Fruit fly (Drosophila melanogaster) whole organism, wandering third instar larva: ENCODE data around the gene cic.

Experiments used
- Abd-B ChIP-seq: fragments of >200 bp; optimal IDR thresholded peaks from 2 replicates; lab custom pipeline; 2017; ENCODE audit warnings: missing biosample characterization, missing genetic modification characterization
- CG32264 ChIP-seq: fragments of 200-800 bp; sonication (Bioruptor generic); optimal IDR thresholded peaks from 2 replicates; lab custom pipeline; 2016; ENCODE audit warnings: missing biosample characterization, missing genetic modification characterization
- CG9705 ChIP-seq: fragments of 200-800 bp; sonication (Bioruptor generic); optimal IDR thresholded peaks from 2 replicates; lab custom pipeline; 2018; ENCODE audit warnings: missing biosample characterization, mild to moderate bottlenecking, missing genetic modification characterization
- CrebA ChIP-seq: fragments of 200-800 bp; sonication (Bioruptor generic); optimal IDR thresholded peaks from 2 replicates; lab custom pipeline; 2016; ENCODE audit warnings: missing biosample characterization, mild to moderate bottlenecking, missing genetic modification characterization, borderline replicate concordance
- Dfd ChIP-seq: fragments of >200 bp; optimal IDR thresholded peaks from 2 replicates; lab custom pipeline; 2017; ENCODE audit warnings: missing biosample characterization, missing genetic modification characterization
- Dif ChIP-seq: fragments of 200-275, 200-300 bp; sonication (Bioruptor generic); optimal IDR thresholded peaks from 2 replicates; lab custom pipeline; 2018; ENCODE audit warnings: missing biosample characterization, missing genetic modification characterization; ENCODE audit not compliant: partially characterized antibody
- GATAd ChIP-seq: sonication (Bioruptor generic); optimal IDR thresholded peaks from 2 replicates; lab custom pipeline; 2016; ENCODE audit warnings: missing biosample characterization, missing genetic modification characterization
- HLH106 ChIP-seq: fragments of 200-800 bp; optimal IDR thresholded peaks from 3 replicates; lab custom pipeline; 2019; ENCODE audit warnings: missing biosample characterization, mild to moderate bottlenecking, missing genetic modification characterization, moderate library complexity
- Hnf4 ChIP-seq: fragments of 200-800 bp; sonication (Bioruptor generic); optimal IDR thresholded peaks from 2 replicates; lab custom pipeline; 2016; ENCODE audit warnings: missing biosample characterization, mild to moderate bottlenecking, missing genetic modification characterization
- Hr78 ChIP-seq: fragments of >200 bp; optimal IDR thresholded peaks from 2 replicates; lab custom pipeline; 2017; ENCODE audit warnings: missing biosample characterization, missing genetic modification characterization
- Hr83 ChIP-seq: fragments of 200-300 bp; sonication (Bioruptor generic); optimal IDR thresholded peaks from 2 replicates; lab custom pipeline; 2016; ENCODE audit warnings: missing biosample characterization, mild to moderate bottlenecking, missing genetic modification characterization, moderate library complexity; ENCODE audit not compliant: poor library complexity, severe bottlenecking
- Jra ChIP-seq: sonication (Bioruptor generic); optimal IDR thresholded peaks from 2 replicates; lab custom pipeline; 2016; ENCODE audit warnings: missing biosample characterization, missing genetic modification characterization
- Mio ChIP-seq: sonication (Bioruptor generic); optimal IDR thresholded peaks from 2 replicates; lab custom pipeline; 2016; ENCODE audit warnings: missing biosample characterization, missing genetic modification characterization
- Myc ChIP-seq: fragments of >200 bp; optimal IDR thresholded peaks from 2 replicates; lab custom pipeline; 2017
- N ChIP-seq: fragments of >200 bp; optimal IDR thresholded peaks from 2 replicates; lab custom pipeline; 2018; ENCODE audit warnings: missing biosample characterization, missing external identifiers, missing genetic modification characterization
- OdsH ChIP-seq: fragments of 200-800 bp; sonication (Bioruptor generic); optimal IDR thresholded peaks from 2 replicates; lab custom pipeline; 2016; ENCODE audit warnings: missing biosample characterization, mild to moderate bottlenecking, missing genetic modification characterization
- Rel ChIP-seq, 2 experiments: fragments of 200-800 bp; sonication (Bioruptor generic) in 1 of 2; optimal IDR thresholded peaks; 2 replicates in 1 of 2; 3 replicates in 1 of 2; lab custom pipeline; 2016 to 2019; ENCODE audit warnings: mild to moderate bottlenecking in 2 of 2, missing biosample characterization in 2 of 2, missing genetic modification characterization in 2 of 2, moderate library complexity in 1 of 2
- Sp1 ChIP-seq: fragments of 200-800 bp; sonication (Bioruptor generic); optimal IDR thresholded peaks from 3 replicates; lab custom pipeline; 2019; ENCODE audit warnings: missing biosample characterization, mild to moderate bottlenecking, missing genetic modification characterization, moderate library complexity
- Vsx2 ChIP-seq: fragments of 200-300, 225-300 bp; sonication (Bioruptor generic); optimal IDR thresholded peaks from 2 replicates; lab custom pipeline; 2018; ENCODE audit warnings: missing biosample characterization, missing genetic modification characterization; ENCODE audit not compliant: partially characterized antibody
- brk ChIP-seq: fragments of 200-800 bp; sonication (Bioruptor generic); optimal IDR thresholded peaks from 2 replicates; lab custom pipeline; 2016; ENCODE audit warnings: missing biosample characterization, mild to moderate bottlenecking, missing genetic modification characterization
- dl ChIP-seq, 2 experiments: fragments of 175-275, 200-275 bp in 1 of 2; fragments of 200-275 bp in 1 of 2; sonication (Bioruptor generic); optimal IDR thresholded peaks; lab custom pipeline; 2018; ENCODE audit warnings: mild to moderate bottlenecking in 2 of 2, missing biosample characterization in 2 of 2, missing genetic modification characterization in 2 of 2, moderate library complexity in 2 of 2; ENCODE audit not compliant: partially characterized antibody in 2 of 2, insufficient read depth in 1 of 2
- dmrt93B ChIP-seq: fragments of 200-800 bp; sonication (Bioruptor generic); optimal IDR thresholded peaks from 2 replicates; lab custom pipeline; 2018; ENCODE audit warnings: missing biosample characterization, mild to moderate bottlenecking, missing genetic modification characterization
- dsf ChIP-seq: sonication (Bioruptor generic); optimal IDR thresholded peaks from 2 replicates; lab custom pipeline; 2016; ENCODE audit warnings: missing biosample characterization, missing genetic modification characterization, borderline replicate concordance
- ey ChIP-seq: fragments of 200-800 bp; sonication (Bioruptor generic); optimal IDR thresholded peaks from 2 replicates; lab custom pipeline; 2016; ENCODE audit warnings: missing biosample characterization, missing genetic modification characterization
- foxo ChIP-seq, 2 experiments: fragments of 200-800 bp; sonication (Bioruptor generic); optimal IDR thresholded peaks; 2 replicates in 1 of 2; 3 replicates in 1 of 2; lab custom pipeline; 2016 to 2017; ENCODE audit warnings: missing biosample characterization in 2 of 2, missing genetic modification characterization in 2 of 2
- fru ChIP-seq: fragments of 200-800 bp; sonication (Bioruptor generic); optimal IDR thresholded peaks from 3 replicates; lab custom pipeline; 2016; ENCODE audit warnings: missing biosample characterization, mild to moderate bottlenecking, missing genetic modification characterization
- h ChIP-seq: fragments of 200-800 bp; sonication (Bioruptor generic); optimal IDR thresholded peaks from 3 replicates; lab custom pipeline; 2016; ENCODE audit warnings: missing biosample characterization, mild to moderate bottlenecking, missing genetic modification characterization
- jim ChIP-seq: fragments of 175-275, 200-325 bp; sonication (Bioruptor generic); optimal IDR thresholded peaks from 2 replicates; lab custom pipeline; 2016; ENCODE audit warnings: missing biosample characterization, mild to moderate bottlenecking, missing genetic modification characterization
- lola ChIP-seq: fragments of >200 bp; optimal IDR thresholded peaks from 2 replicates; lab custom pipeline; 2017; ENCODE audit warnings: missing biosample characterization, missing genetic modification characterization
- pan ChIP-seq: fragments of >200 bp; optimal IDR thresholded peaks from 2 replicates; lab custom pipeline; 2017
- psq ChIP-seq: fragments of 200-800 bp; sonication (Bioruptor generic); optimal IDR thresholded peaks from 3 replicates; lab custom pipeline; 2017; ENCODE audit warnings: missing biosample characterization, mild to moderate bottlenecking, missing genetic modification characterization, moderate library complexity
- rgr ChIP-seq: fragments of 200-800 bp; sonication (Bioruptor generic); optimal IDR thresholded peaks from 3 replicates; lab custom pipeline; 2016; ENCODE audit warnings: missing biosample characterization, mild to moderate bottlenecking, missing genetic modification characterization
- sage ChIP-seq: fragments of 200-800 bp; sonication (Bioruptor generic); optimal IDR thresholded peaks from 2 replicates; lab custom pipeline; 2016; ENCODE audit warnings: missing biosample characterization, mild to moderate bottlenecking, missing genetic modification characterization
- sv ChIP-seq: fragments of 200-800 bp; sonication (Bioruptor generic); optimal IDR thresholded peaks from 3 replicates; lab custom pipeline; 2016; ENCODE audit warnings: missing biosample characterization, missing genetic modification characterization
- tai ChIP-seq: sonication (Bioruptor generic); optimal IDR thresholded peaks from 2 replicates; lab custom pipeline; 2016; ENCODE audit warnings: missing biosample characterization, missing genetic modification characterization
- usp ChIP-seq: fragments of >200 bp; optimal IDR thresholded peaks from 2 replicates; lab custom pipeline; 2017; ENCODE audit warnings: missing biosample characterization, missing genetic modification characterization
- woc ChIP-seq: sonication (Bioruptor generic); optimal IDR thresholded peaks from 2 replicates; lab custom pipeline; 2016; ENCODE audit warnings: missing biosample characterization, mild to moderate bottlenecking, missing genetic modification characterization

Gene cic

DNA sequence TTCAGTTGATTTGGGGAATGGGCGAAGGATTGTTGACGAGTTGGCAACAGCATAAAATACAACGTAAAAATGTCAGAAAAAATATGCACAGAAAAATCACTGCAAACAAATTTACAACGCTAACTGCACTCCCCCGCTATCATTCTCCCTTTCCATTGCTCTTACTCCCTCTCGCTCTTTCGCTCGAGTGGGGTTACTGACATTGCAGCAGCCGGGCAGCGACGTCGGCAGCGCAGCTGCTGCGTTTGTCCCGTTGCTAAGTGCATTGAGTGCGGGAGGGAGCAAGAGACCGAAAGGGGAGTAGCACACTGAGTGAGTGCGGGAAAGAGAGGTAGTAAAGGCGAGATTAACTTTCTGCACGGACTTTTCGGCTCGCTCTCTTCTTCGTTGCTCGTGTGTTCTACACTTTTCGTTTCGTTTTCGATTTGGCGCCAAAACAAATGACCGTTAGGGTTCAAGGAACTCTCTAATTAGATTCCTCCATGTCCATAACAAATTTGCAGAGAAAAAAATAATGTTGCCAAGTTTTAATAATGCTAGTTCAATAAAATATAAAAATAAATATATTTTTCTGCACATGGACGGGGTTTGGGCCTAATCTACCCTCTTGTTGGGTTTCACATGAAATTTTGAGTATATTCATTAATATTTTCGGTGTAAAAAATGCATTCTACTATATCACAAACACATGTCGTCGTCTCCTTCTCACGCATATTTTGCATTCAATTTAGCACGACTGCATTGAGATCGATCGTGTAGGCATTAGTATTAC is 31.8 kb downstream of the cic start:
- no peak for TF ChIP-seq CrebA
- peak; percentile 14 for TF ChIP-seq Dif (GFP tag; lab: Kevin White, UChicago)
- TF ChIP-seq Vsx2 (GFP tag; lab: Kevin White, UChicago), result no peak
- TF ChIP-seq brk, result no peak
- TF ChIP-seq GATAd (GFP tag; lab: Kevin White, UChicago), result no peak
- no peak for TF ChIP-seq Rel (GFP tag; optimal IDR thresholded peaks at IDR 0.05; lab: Kevin White, UChicago)
- no peak for TF ChIP-seq Rel (tag; optimal IDR thresholded peaks at IDR 0.05; lab: Kevin White, UChicago)
- no peak for TF ChIP-seq dl (GFP tag; optimal IDR thresholded peaks at IDR 0.05; lab: Kevin White, UChicago; ENCODE audit: insufficient read depth in 1 of 2, partially characterized antibody in 2 of 2)
- peak; percentile 55 for TF ChIP-seq sage
- TF ChIP-seq psq (GFP tag; lab: Kevin White, UChicago), result peak; percentile 58
- no peak for TF ChIP-seq jim (GFP tag; lab: Kevin White, UChicago)
- TF ChIP-seq N, result no peak
- TF ChIP-seq foxo (GFP tag; optimal IDR thresholded peaks at IDR 0.05; lab: Kevin White, UChicago), result peak in 1 of 2 experiments; percentile 54
- TF ChIP-seq Jra (GFP tag; lab: Kevin White, UChicago), result no peak
- TF ChIP-seq Mio (GFP tag; lab: Kevin White, UChicago), result no peak
- TF ChIP-seq ey (GFP tag; lab: Kevin White, UChicago), result no peak
- TF ChIP-seq h (GFP tag; lab: Kevin White, UChicago), result peak; percentile 22
- TF ChIP-seq CG9705 (GFP tag; lab: Kevin White, UChicago), result no peak
- TF ChIP-seq usp (GFP tag; lab: Kevin White, UChicago), result no peak
- no peak for TF ChIP-seq dmrt93B (GFP tag; lab: Kevin White, UChicago)
- TF ChIP-seq Hr78 (GFP tag; lab: Kevin White, UChicago), result no peak
- no peak for TF ChIP-seq OdsH (GFP tag; lab: Kevin White, UChicago)
- TF ChIP-seq Abd-B, result no peak
- no peak for TF ChIP-seq CG32264
- no peak for TF ChIP-seq Dfd (GFP tag; lab: Kevin White, UChicago)
- peak; percentile 32 for TF ChIP-seq rgr (GFP tag; lab: Kevin White, UChicago)
- no peak for TF ChIP-seq woc (GFP tag; lab: Kevin White, UChicago)
- peak; percentile 9 for TF ChIP-seq Hnf4
- no peak for TF ChIP-seq Hr83 (GFP tag; lab: Kevin White, UChicago)
- no peak for TF ChIP-seq HLH106
- no peak for TF ChIP-seq tai (GFP tag; lab: Kevin White, UChicago)
- no peak for TF ChIP-seq sv
- TF ChIP-seq Myc (lab: Kevin White, UChicago), result no peak
- peak; percentile 29 for TF ChIP-seq Sp1 (GFP tag; lab: Kevin White, UChicago)

DNA sequence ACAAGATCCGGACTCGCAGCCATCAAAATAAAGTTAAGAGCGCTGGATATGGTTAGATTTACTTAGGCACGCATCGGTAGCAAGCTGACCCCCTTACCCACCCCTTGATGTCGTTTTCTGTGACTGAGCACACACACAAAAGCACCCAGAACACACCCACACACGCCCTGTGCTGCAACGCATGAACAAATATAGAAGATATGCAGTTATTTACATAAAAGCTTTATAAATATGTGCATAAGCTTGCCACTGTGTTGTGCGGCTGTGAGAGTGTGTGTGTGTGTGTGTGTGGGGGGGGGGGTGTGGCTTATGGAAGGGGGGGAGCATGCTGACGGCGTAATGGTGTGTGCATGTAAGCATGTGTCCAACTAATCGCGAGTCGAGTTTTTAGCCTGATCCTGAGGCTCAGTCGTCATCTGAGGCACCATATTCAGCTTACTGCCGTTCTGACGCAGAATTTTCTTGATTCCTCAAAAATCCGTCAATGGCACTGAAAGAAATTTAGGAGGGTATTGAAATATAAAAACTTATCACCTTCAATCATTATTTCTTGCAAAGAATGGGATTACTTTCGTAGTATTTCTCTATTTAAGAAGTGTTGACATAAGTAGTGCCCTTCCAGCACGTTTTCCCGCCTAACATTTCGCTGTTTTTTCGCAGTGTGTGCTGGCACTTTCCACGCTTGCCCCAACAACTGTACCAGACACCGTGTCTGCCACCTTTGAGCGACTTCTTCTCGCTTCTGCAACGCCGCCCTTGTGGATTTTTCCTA is 33.3 kb downstream of the cic start:
- TF ChIP-seq Abd-B (no peak), Dfd (GFP tag; lab: Kevin White, UChicago) (no peak), dsf (no peak), Hnf4 (peak; percentile 12), OdsH (GFP tag; lab: Kevin White, UChicago) (peak; percentile 22), Myc (lab: Kevin White, UChicago) (no peak), Hr78 (GFP tag; lab: Kevin White, UChicago) (no peak), sv (no peak), HLH106 (peak; percentile 7), fru (GFP tag; lab: Kevin White, UChicago) (peak; percentile 37), Jra (GFP tag; lab: Kevin White, UChicago) (no peak), GATAd (GFP tag; lab: Kevin White, UChicago) (no peak), CG9705 (GFP tag; lab: Kevin White, UChicago) (no peak), usp (GFP tag; lab: Kevin White, UChicago) (no peak), pan (no peak), ey (GFP tag; lab: Kevin White, UChicago) (no peak), foxo (GFP tag; optimal IDR thresholded peaks at IDR 0.05; lab: Kevin White, UChicago) (peak in 1 of 2 experiments; percentile 33), dl (GFP tag; optimal IDR thresholded peaks at IDR 0.05; lab: Kevin White, UChicago; ENCODE audit: insufficient read depth in 1 of 2, partially characterized antibody in 2 of 2) (no peak), Dif (GFP tag; lab: Kevin White, UChicago) (no peak), Vsx2 (GFP tag; lab: Kevin White, UChicago) (peak; percentile 3), psq (GFP tag; lab: Kevin White, UChicago) (peak; percentile 4), dmrt93B (GFP tag; lab: Kevin White, UChicago) (no peak), tai (GFP tag; lab: Kevin White, UChicago) (no peak), Rel (GFP tag; optimal IDR thresholded peaks at IDR 0.05; lab: Kevin White, UChicago) (no peak), Rel (tag; optimal IDR thresholded peaks at IDR 0.05; lab: Kevin White, UChicago) (no peak), CG32264 (no peak), Sp1 (GFP tag; lab: Kevin White, UChicago) (peak; percentile 9), Hr83 (GFP tag; lab: Kevin White, UChicago) (peak; percentile 44), rgr (GFP tag; lab: Kevin White, UChicago) (peak; percentile 26), h (GFP tag; lab: Kevin White, UChicago) (peak; percentile 15), CrebA (no peak), brk (no peak), N (no peak), lola (GFP tag; lab: Kevin White, UChicago) (no peak)
